Fruit fly (Drosophila melanogaster) whole organism: Measurements from ENCODE around the gene tap.

ENCODE experiments used
- CG8478 ChIP-seq: fragments of >200 bp; optimal IDR thresholded peaks from 2 replicates; lab custom pipeline; 2018; ENCODE audit warnings: inconsistent platforms
- Dll ChIP-seq: fragments of >200 bp; optimal IDR thresholded peaks from 2 replicates; lab custom pipeline; 2017
- EcR ChIP-seq, 2 experiments: fragments of >200 bp; optimal IDR thresholded peaks; 2 replicates each; lab custom pipeline; 2017; ENCODE audit warnings: missing biosample characterization in 2 of 2, missing genetic modification characterization in 2 of 2, missing genetic modification reagents in 2 of 2
- pan ChIP-seq: fragments of >200 bp; optimal IDR thresholded peaks from 2 replicates; lab custom pipeline; 2017
- psq ChIP-seq: fragments of >200 bp; optimal IDR thresholded peaks from 2 replicates; lab custom pipeline; 2017
- usp ChIP-seq: fragments of >200 bp; optimal IDR thresholded peaks from 2 replicates; lab custom pipeline; 2017; ENCODE audit warnings: missing biosample characterization, missing genetic modification characterization, mixed read lengths

The tap gene

dm6 chr3L:17351522-17351921, 8.0 kb upstream of the tap start, which contains the start of gene CG7692:
CG7692 (plus strand) TSS chr3L:17351822.
- TF ChIP-seq pan, result no peak
- TF ChIP-seq Dll (lab: Kevin White, UChicago), result no peak
- no peak for TF ChIP-seq CG8478
- no peak for TF ChIP-seq EcR (GFP tag; optimal IDR thresholded peaks at IDR 0.05; lab: Kevin White, UChicago)
- no peak for TF ChIP-seq usp (GFP tag; lab: Kevin White, UChicago)
- no peak for TF ChIP-seq psq (lab: Kevin White, UChicago)

- TF ChIP-seq pan (no peak), Dll (lab: Kevin White, UChicago) (no peak), psq (lab: Kevin White, UChicago) (no peak), usp (GFP tag; lab: Kevin White, UChicago) (no peak), CG8478 (no peak), EcR (GFP tag; optimal IDR thresholded peaks at IDR 0.05; lab: Kevin White, UChicago) (no peak)
These were observed 6.7 kb upstream of the tap start for dm6 chr3L:17352812-17353211.

- TF ChIP-seq Dll (lab: Kevin White, UChicago) (no peak), usp (GFP tag; lab: Kevin White, UChicago) (no peak)
These were observed 2.1 kb upstream of the tap start for dm6 chr3L:17357431-17357830.

DNA sequence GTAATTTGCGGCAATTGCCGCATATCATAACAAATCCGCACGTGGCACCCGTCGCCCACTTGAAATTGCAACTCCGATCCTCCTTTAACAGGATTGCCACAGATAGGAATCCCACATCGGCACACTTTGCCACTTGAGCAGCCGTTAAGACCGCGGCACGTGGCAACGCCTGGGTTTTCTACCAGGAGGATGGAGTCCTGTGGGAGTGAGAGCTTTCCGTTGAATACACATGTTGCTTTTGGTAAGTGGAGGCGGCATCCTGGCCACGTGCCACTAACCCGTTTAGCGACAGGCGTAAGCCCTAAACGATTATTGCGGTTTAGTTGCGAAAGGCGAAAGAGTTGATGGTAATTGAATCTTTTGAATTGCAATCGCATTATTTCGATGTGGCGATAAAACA, 992 bp upstream of the tap start:
- no peak for TF ChIP-seq psq (lab: Kevin White, UChicago)
- no peak for TF ChIP-seq CG8478
- TF ChIP-seq usp (GFP tag; lab: Kevin White, UChicago), result no peak
- no peak for TF ChIP-seq EcR (GFP tag; optimal IDR thresholded peaks at IDR 0.05; lab: Kevin White, UChicago)
- TF ChIP-seq pan, result no peak
- no peak for TF ChIP-seq Dll (lab: Kevin White, UChicago)

- TF ChIP-seq CG8478 (no peak), psq (lab: Kevin White, UChicago) (no peak), Dll (lab: Kevin White, UChicago) (no peak), EcR (GFP tag; optimal IDR thresholded peaks at IDR 0.05; lab: Kevin White, UChicago) (no peak), usp (GFP tag; lab: Kevin White, UChicago) (no peak), pan (no peak)
These were observed 2.4 kb downstream of the tap start for dm6 chr3L:17361925-17362324.

DNA sequence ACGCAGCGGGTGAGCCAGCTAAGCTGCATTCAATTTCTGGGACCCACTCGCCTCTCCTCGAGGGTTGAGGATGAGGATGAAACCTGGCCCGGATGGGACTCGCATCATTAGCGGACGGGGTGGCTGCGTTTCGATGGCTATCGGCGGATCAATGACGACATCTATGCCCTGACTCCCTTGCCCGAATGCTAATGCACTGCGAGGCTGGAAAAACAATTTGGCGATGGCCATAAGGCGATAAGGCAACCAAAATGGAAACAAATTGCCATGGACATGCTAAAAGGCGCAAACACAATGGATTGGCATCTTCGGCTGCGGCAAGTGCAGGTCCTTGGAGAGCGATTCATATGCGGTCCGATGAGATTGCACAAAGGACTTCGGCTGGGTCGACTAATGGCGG, 3.5 kb downstream of the tap start:
- no peak for TF ChIP-seq usp (GFP tag; lab: Kevin White, UChicago)
- TF ChIP-seq CG8478, result no peak
- no peak for TF ChIP-seq psq (lab: Kevin White, UChicago)
- TF ChIP-seq pan, result no peak
- TF ChIP-seq Dll (lab: Kevin White, UChicago), result no peak
- no peak for TF ChIP-seq EcR (GFP tag; optimal IDR thresholded peaks at IDR 0.05; lab: Kevin White, UChicago)

DNA sequence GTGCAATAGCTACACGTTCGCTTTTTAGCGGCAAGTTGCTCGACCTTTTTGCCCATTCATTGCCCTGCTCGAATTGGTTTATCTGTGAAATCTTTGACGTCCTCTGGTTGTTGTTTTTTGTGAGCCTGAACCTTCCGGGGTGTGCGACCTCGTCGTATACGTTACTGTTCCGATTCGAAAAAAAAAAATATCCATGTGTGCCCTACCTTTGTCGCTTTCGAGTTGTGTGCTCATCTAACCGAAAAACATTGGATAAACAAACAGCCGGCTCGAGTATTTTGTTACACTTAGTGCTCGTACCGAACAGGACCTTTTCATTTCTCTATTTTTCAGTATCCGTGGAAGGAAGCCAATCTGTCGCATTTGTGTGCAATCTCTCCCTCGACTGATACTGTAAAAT, 4.5 kb downstream of the tap start:
- TF ChIP-seq usp (GFP tag; lab: Kevin White, UChicago) (no peak), Dll (lab: Kevin White, UChicago) (no peak), CG8478 (no peak)

dm6 chr3L:17366936-17367335, 7.5 kb downstream of the tap start:
- TF ChIP-seq psq (lab: Kevin White, UChicago) (no peak), usp (GFP tag; lab: Kevin White, UChicago) (no peak), Dll (lab: Kevin White, UChicago) (no peak), CG8478 (no peak), pan (no peak), EcR (GFP tag; optimal IDR thresholded peaks at IDR 0.05; lab: Kevin White, UChicago) (no peak)

DNA sequence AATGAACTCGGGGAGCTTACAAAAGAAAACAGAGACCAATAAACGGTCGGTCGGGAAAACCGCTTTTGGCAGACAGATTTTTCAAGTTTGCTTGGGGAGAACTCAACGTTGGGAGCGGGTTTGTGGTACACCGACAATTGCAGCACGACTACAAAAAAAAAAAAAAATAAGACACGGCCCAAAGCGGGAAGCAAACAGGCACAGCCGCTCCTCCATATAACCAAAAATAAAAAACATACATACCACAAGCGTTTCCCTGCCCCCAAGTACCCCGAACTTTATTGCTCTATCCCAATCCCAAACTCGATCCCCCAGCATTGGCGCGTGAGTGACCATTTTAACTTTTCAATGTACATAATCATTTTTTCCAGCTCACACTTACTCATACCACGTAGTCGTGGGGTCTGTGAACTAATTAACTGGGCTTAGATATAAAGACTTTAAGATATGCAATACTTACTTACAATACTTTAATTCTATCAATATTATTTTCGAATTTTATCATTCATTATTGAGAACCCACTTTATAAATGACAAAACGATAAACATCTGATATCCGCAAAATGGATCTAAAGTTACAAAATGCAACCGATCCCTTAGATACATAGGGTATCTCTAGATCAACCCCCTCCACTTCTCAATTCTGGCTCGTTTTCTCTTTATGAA, 15.6 kb downstream of the tap start:
- TF ChIP-seq usp (GFP tag; lab: Kevin White, UChicago) (no peak), CG8478 (no peak), pan (no peak), EcR (GFP tag; optimal IDR thresholded peaks at IDR 0.05; lab: Kevin White, UChicago) (no peak), psq (lab: Kevin White, UChicago) (no peak)

DNA sequence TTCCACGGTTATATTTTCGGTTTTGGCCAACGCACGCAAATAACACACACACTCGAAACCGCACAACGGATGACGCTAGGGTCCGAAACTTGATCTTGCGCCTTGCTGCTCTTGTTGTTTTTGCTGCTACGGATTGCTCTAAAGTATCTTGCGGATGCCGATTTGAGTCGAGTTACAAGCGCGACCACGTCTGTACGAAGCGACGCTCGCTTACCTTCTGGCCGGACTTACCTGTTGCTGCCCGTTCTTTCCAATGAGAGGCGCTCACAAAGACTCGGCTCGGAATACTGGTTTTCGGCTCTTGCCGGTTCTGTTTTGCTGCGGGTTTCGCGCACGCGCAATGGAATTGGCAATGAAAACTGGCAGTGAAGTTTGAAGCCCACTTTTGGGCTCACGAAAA, 19.8 kb downstream of the tap start, which contains the start of gene Cad74A:
Gene Cad74A, minus strand, starts transcription at position 220 of the 400 bp plus-strand sequence.
- TF ChIP-seq CG8478 (no peak), pan (no peak), usp (GFP tag; lab: Kevin White, UChicago) (no peak), EcR (GFP tag; optimal IDR thresholded peaks at IDR 0.05; lab: Kevin White, UChicago) (no peak), Dll (lab: Kevin White, UChicago) (no peak), psq (lab: Kevin White, UChicago) (no peak)

- TF ChIP-seq psq (lab: Kevin White, UChicago) (no peak), pan (no peak), usp (GFP tag; lab: Kevin White, UChicago) (no peak), EcR (GFP tag; optimal IDR thresholded peaks at IDR 0.05; lab: Kevin White, UChicago) (no peak), CG8478 (no peak), Dll (lab: Kevin White, UChicago) (no peak)
These were observed 22.5 kb downstream of the tap start for dm6 chr3L:17381990-17382389.

- TF ChIP-seq usp (GFP tag; lab: Kevin White, UChicago) (no peak), Dll (lab: Kevin White, UChicago) (no peak), psq (lab: Kevin White, UChicago) (no peak), EcR (GFP tag; optimal IDR thresholded peaks at IDR 0.05; lab: Kevin White, UChicago) (no peak), pan (no peak), CG8478 (no peak)
These were observed 23.1 kb downstream of the tap start, which contains the start of gene CG13728 for dm6 chr3L:17382628-17383027. CG13728 (minus strand) TSS chr3L:17382728.

DNA sequence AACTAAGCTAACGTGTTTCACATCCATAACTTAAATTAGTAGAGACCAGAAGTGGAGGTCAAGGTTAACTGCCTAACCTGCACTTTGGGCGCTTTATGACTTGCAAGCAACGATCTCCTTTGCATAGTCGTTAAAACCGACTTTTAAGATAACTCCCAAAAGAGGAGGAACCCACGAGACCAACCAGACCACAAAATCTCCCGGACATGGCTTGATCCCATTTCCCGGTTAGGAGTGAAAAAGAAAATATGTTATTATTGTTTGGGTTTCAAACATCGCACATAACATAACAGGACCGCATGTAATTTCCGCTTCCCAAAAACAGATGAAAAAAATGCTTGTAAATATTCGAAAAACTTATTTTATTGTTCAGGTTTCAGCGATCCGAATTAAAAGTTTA, 23.8 kb downstream of the tap start:
- no peak for TF ChIP-seq CG8478
